Worm (Caenorhabditis elegans) whole organism, L4/young adult: ENCODE results near the gene F49C5.10.
"Not testable (repeated sequence)": the region's sequence is repeated elsewhere in the genome, so short reads cannot be mapped to it uniquely, and the experiment has no call there.

Experiments
- W03F9.2 ChIP-seq: fragments of 150-350 bp; optimal IDR thresholded peaks from 2 replicates; lab custom pipeline; 2014; ENCODE audit warnings: missing biosample characterization, missing genetic modification characterization
- dao-5 ChIP-seq: sonication (generic microtip); optimal IDR thresholded peaks from 2 replicates; lab custom pipeline; 2016; ENCODE audit warnings: missing genotype, missing genetic modification characterization, moderate library complexity, missing compliant biosample characterization
- him-1 ChIP-seq: sonication (generic microtip); optimal IDR thresholded peaks from 2 replicates; lab custom pipeline; 2016; ENCODE audit warnings: missing genotype, missing genetic modification reagents, missing genetic modification characterization, missing compliant biosample characterization

F49C5.10 gene

ce11 chrII:12530958-12531357, 15.6 kb upstream of the F49C5.10 start, which contains the start of gene srx-120:
srx-120 (plus strand) TSS chrII:12531258.
- TF ChIP-seq W03F9.2 (tag; lab: Kevin White, UChicago) = no peak
- no peak for TF ChIP-seq dao-5 (tag; lab: Kevin White, UChicago)
- TF ChIP-seq him-1 (tag; lab: Kevin White, UChicago) = no peak

- TF ChIP-seq him-1 (tag; lab: Kevin White, UChicago) = no peak
- TF ChIP-seq dao-5 (tag; lab: Kevin White, UChicago) = no peak
Measured at ce11 chrII:12535297-12535803, 11.2 kb upstream of the F49C5.10 start, which contains the start of gene nimk-1. nimk-1 (plus strand) TSS chrII:12535753.

ce11 chrII:12536203-12536602, 10.4 kb upstream of the F49C5.10 start, which contains the start of gene F49C5.3:
F49C5.3 (plus strand) TSS chrII:12536503.
- TF ChIP-seq W03F9.2, dao-5, him-1 (tag; lab: Kevin White, UChicago): not testable (repeated sequence)

DNA sequence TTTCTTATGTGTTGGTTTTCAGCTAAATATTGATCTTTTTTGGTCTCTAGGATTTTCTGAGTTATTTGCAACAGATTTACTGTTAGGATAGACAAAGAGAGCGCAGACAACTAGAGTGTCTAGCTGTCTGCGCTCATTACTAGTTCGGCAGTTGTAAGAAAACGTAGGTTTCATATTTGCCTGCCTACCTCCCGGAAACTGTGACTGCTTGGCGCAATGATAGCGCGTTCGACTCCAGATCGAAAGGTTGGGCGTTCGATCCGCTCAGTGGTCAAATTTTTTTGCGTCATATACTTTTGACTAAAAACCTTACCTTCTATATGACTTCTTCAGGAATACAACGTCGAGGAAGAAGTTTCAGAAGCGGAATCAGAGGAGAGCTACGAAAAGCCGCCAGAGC, 7.2 kb upstream of the F49C5.10 start:
- TF ChIP-seq dao-5 (tag; lab: Kevin White, UChicago) = no peak
- TF ChIP-seq W03F9.2 (tag; lab: Kevin White, UChicago) = no peak
- TF ChIP-seq him-1 (tag; lab: Kevin White, UChicago) = no peak

DNA sequence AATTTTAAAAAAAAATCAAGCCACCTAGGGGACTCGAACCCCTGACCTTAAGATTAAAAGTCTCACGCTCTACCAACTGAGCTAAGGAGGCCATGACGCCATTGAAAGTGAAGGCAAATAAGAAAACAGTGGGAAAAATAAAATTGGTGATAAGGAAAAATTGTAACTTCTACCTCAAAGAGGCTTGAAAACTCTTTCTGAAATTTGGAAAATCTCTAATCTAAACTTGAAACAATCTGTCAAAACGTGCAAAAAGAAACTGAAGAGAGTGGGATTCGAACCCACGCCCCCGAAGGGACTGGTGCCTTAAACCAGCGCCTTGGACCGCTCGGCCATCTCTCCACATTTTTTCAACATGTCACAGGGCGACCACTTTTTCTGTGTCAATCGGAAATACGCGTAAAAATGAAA, 4.9 kb upstream of the F49C5.10 start:
- peak; percentile 64 for TF ChIP-seq dao-5 (tag; lab: Kevin White, UChicago)

DNA sequence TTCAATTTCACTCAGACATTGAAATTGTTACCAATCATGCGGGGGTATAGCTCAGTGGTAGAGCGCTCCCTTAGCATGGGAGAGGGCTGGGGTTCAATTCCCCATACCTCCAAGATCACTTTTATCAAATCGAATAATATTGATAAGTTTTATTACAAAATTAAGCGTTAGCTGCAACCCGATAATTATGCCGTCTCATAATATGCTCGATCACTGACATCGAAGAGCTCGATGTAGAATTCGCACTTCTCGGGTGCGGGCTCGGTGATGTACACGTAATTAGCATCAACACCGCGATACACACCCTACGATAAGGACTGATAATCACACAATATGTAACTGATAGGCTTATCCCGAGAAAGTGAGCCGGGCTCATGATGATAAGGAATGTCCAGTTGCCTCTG, 4.0 kb upstream of the F49C5.10 start:
- no peak for TF ChIP-seq him-1 (tag; lab: Kevin White, UChicago)
- TF ChIP-seq W03F9.2 (tag; lab: Kevin White, UChicago) = no peak
- no peak for TF ChIP-seq dao-5 (tag; lab: Kevin White, UChicago)

DNA sequence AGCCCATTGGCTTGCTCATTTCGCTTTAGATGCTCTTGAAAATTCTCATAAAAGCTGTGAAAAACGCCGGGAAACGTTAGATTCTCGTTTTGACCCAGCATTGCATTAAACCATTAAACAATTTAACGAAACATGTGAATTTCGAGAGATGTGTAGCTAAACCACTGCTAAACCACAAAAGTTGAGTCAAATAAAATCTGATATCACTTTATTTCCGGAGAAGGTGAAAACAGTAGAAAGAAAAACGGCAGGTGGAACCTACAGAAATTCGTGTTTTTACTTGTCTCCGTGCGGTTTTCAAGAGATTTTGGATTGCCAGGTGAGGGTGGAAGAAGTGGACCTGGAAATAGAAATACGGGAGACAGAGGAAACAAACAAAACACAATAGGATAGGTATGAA, 2.0 kb upstream of the F49C5.10 start, which contains the start of gene F49C5.9:
Gene F49C5.9 (minus strand): TSS at position 101 of the 400 bp plus-strand sequence.
- no peak for TF ChIP-seq W03F9.2 (tag; lab: Kevin White, UChicago)
- TF ChIP-seq him-1 (tag; lab: Kevin White, UChicago) = no peak
- no peak for TF ChIP-seq dao-5 (tag; lab: Kevin White, UChicago)

DNA sequence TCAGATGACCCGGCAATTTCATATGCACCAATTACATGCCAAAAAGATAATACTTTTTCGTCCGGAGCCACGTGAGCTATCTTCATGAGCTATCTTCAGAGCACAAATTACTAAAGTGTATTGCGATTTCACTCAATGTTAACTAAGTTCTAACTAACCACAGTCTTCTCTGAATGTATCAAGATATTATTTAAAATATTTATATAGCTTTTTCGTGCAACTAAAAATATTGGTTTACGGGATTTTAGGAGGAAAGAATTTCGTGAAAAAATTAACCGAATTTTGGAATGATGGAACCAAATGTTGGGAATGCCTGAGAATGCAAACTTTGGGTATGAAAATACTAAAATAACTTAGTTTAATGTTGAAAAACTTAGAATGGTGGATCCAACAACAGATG, 991 bp downstream of the F49C5.10 start, which contains the start of gene F49C5.16:
Gene F49C5.16 (plus strand): TSS at position 301 of the 400 bp plus-strand sequence.
- TF ChIP-seq W03F9.2 (tag; lab: Kevin White, UChicago) (no peak), him-1 (tag; lab: Kevin White, UChicago) (no peak), dao-5 (tag; lab: Kevin White, UChicago) (no peak)

DNA sequence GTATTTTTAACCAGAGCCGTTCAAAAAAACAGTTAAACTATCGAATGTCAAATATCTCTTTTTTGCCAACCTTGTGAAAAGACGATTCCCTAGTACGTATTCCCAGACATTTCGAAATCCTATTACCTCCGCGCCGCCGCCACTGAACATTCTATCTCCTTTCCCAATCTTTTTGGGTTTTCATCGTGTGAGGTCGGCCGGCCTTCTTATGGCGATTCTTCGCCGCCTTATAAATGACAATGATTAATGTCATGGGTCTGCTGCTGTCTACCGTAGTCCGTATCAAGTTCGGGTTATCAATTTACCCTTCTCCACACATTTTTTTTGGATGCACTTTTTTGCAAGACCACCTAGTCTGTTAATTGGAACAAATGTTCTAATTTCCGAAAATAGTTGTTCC, 3.1 kb downstream of the F49C5.10 start:
- no peak for TF ChIP-seq him-1 (tag; lab: Kevin White, UChicago)
- TF ChIP-seq W03F9.2 (tag; lab: Kevin White, UChicago) = no peak
- no peak for TF ChIP-seq dao-5 (tag; lab: Kevin White, UChicago)

ce11 chrII:12550940-12551339, 4.4 kb downstream of the F49C5.10 start:
- TF ChIP-seq him-1 (tag; lab: Kevin White, UChicago) (no peak), dao-5 (tag; lab: Kevin White, UChicago) (no peak), W03F9.2 (tag; lab: Kevin White, UChicago) (no peak)

DNA sequence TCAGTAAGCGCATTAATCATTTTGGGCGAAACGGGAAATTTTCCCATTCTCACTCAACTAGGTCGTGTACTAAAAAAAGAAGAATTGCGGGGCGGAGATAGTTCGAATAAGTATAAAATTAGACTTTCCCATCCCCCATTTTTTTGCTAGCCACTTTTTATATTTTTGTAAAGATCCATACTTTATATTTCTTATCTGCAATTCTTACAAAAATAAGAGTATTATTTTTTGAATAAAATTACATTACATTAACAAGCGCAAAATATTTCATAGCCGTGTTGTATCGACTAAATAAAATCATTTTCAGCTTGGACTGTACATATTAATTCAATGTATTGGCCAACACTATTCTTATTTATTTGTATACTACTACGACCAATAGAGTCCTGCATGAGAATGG, 9.0 kb downstream of the F49C5.10 start, which contains the start of gene F49C5.11:
Gene F49C5.11 (plus strand): TSS at position 301 of the 400 bp plus-strand sequence.
- TF ChIP-seq dao-5 (tag; lab: Kevin White, UChicago) (no peak), him-1 (tag; lab: Kevin White, UChicago) (no peak), W03F9.2 (tag; lab: Kevin White, UChicago) (no peak)

DNA sequence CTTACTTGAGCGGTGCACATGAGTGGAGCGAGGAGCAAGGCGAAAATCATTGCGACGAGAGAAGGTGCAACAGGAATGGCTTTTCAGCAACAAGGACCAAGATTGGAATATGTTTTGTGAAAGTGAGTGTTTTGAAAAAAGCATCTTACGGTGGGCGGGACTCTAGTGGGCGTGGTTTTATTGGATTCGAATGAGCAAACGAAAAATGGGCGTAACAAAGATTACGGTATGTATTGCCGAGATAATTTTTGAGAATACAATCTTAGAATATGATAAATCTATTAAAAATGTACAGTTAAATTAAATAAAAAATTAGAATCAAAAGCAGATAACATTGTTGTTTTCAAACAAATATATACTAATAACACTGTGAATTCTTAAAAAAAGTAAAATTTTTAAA, 13.7 kb downstream of the F49C5.10 start, which contains the start of gene F49C5.12:
Gene F49C5.12 (minus strand): TSS at position 101 of the 400 bp plus-strand sequence.
- TF ChIP-seq dao-5 (tag; lab: Kevin White, UChicago) (no peak), him-1 (tag; lab: Kevin White, UChicago) (no peak), W03F9.2 (tag; lab: Kevin White, UChicago) (no peak)

DNA sequence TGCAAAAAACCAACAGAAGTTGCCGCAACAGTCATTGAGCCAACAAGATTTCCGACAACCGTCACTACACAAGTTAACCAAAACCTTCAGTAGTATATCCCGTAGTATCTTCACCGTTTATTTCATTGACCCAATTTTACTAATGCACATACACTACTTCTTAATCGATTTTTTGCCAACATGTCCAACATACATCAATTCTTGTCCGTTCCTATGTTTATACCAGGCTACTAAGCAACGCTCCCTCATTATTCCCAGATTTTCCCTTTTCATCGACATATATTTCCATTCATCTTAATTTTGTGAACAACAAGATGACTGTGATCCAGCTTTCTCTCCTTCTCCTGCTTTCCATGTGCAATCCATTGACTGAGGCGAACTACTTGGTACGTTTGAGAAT, 19.3 kb downstream of the F49C5.10 start, which contains the start of gene F49C5.7:
Gene F49C5.7 (plus strand): TSS at position 301 of the 400 bp plus-strand sequence.
- TF ChIP-seq dao-5 (tag; lab: Kevin White, UChicago) = no peak
- no peak for TF ChIP-seq W03F9.2 (tag; lab: Kevin White, UChicago)
- TF ChIP-seq him-1 (tag; lab: Kevin White, UChicago) = no peak

ce11 chrII:12570523-12570922, 24.0 kb downstream of the F49C5.10 start, which contains the start of gene Y38E10A.1:
Y38E10A.1 (minus strand) TSS chrII:12570623.
- TF ChIP-seq W03F9.2 (tag; lab: Kevin White, UChicago) (no peak), him-1 (tag; lab: Kevin White, UChicago) (no peak), dao-5 (tag; lab: Kevin White, UChicago) (no peak)
